Fruit fly (Drosophila melanogaster) whole organism, embryonic: ENCODE results near the gene Osi6.

Source experiments
- BEAF-32 ChIP-seq: fragments of 200-800 bp; sonication (Bioruptor generic); optimal IDR thresholded peaks from 3 replicates; lab custom pipeline; 2017; ENCODE audit warnings: missing biosample characterization, missing genetic modification characterization, mild to moderate bottlenecking, moderate library complexity, missing genetic modification reagents
- Bdp1 ChIP-seq: fragments of 200-800 bp; sonication (Bioruptor generic); optimal IDR thresholded peaks from 3 replicates; lab custom pipeline; 2016; ENCODE audit warnings: missing biosample characterization, missing genetic modification characterization
- BtbVII ChIP-seq: fragments of 200-800 bp; sonication (Bioruptor generic); optimal IDR thresholded peaks from 3 replicates; lab custom pipeline; 2017; ENCODE audit warnings: missing biosample characterization, mild to moderate bottlenecking, missing genetic modification characterization
- CG10274 ChIP-seq: fragments of 200-800 bp; sonication (Bioruptor generic); optimal IDR thresholded peaks from 3 replicates; lab custom pipeline; 2017; ENCODE audit warnings: missing biosample characterization, mild to moderate bottlenecking, missing genetic modification characterization
- CG10462 ChIP-seq: fragments of 200-800 bp; sonication (Bioruptor generic); optimal IDR thresholded peaks from 2 replicates; lab custom pipeline; 2016; ENCODE audit warnings: missing biosample characterization, missing genetic modification characterization
- CG11695 ChIP-seq: fragments of 200-800 bp; sonication (Bioruptor generic); IDR thresholded peaks from 3 replicates; pipeline ENCODE4 v1.3.6; 2022; ENCODE audit warnings: missing biosample characterization, missing genetic modification characterization
- CG12942 ChIP-seq: fragments of 200-800 bp; sonication (Bioruptor generic); optimal IDR thresholded peaks from 3 replicates; lab custom pipeline; 2016; ENCODE audit warnings: missing biosample characterization, missing genetic modification characterization
- CG15696 ChIP-seq: fragments of 200-800 bp; sonication (Bioruptor generic); optimal IDR thresholded peaks from 2 replicates; lab custom pipeline; 2019; ENCODE audit warnings: missing biosample characterization, mild to moderate bottlenecking, missing genetic modification characterization, moderate library complexity
- CG16779 ChIP-seq: fragments of 200-800 bp; sonication (Bioruptor generic); IDR thresholded peaks from 2 replicates; pipeline ENCODE4 v1.3.6; 2022; ENCODE audit warnings: missing biosample characterization, missing genetic modification characterization
- CG17912 ChIP-seq: fragments of 200-800 bp; sonication (Bioruptor generic); optimal IDR thresholded peaks from 2 replicates; lab custom pipeline; 2018; ENCODE audit warnings: missing biosample characterization, mild to moderate bottlenecking, missing genetic modification characterization
- CG18764 ChIP-seq: fragments of 200-800 bp; sonication (Bioruptor generic); optimal IDR thresholded peaks from 3 replicates; lab custom pipeline; 2016; ENCODE audit warnings: missing biosample characterization, missing genetic modification characterization
- CG2199 ChIP-seq: fragments of 200-800 bp; sonication (Bioruptor generic); IDR thresholded peaks from 3 replicates; pipeline ENCODE4 v1.3.6; 2022; ENCODE audit warnings: missing biosample characterization, missing genetic modification characterization
- CG34422 ChIP-seq: fragments of 200-800 bp; sonication (Bioruptor generic); IDR thresholded peaks from 3 replicates; pipeline ENCODE4 v1.3.6; 2022; ENCODE audit warnings: missing biosample characterization, missing genetic modification characterization
- CG3726 ChIP-seq: fragments of 200-800 bp; sonication (Bioruptor generic); IDR thresholded peaks from 3 replicates; pipeline ENCODE4, ENCODE4 v1.3.6; 2022; ENCODE audit warnings: missing biosample characterization, missing genetic modification characterization
- CG4730 ChIP-seq: fragments of 200-800 bp; sonication (Bioruptor generic); IDR thresholded peaks from 2 replicates; pipeline ENCODE4 v1.3.6; 2022; ENCODE audit warnings: missing biosample characterization, missing genetic modification characterization
- CG6654 ChIP-seq: fragments of 200-800 bp; sonication (Bioruptor generic); optimal IDR thresholded peaks from 2 replicates; lab custom pipeline; 2017; ENCODE audit warnings: missing biosample characterization, mild to moderate bottlenecking, missing genetic modification characterization
- CG8089 ChIP-seq: fragments of 200-800 bp; sonication (Bioruptor generic); optimal IDR thresholded peaks from 3 replicates; lab custom pipeline; 2016; ENCODE audit warnings: missing biosample characterization, missing genetic modification characterization
- CG8281 ChIP-seq: fragments of 200-800 bp; sonication (Bioruptor generic); optimal IDR thresholded peaks from 2 replicates; lab custom pipeline; 2018; ENCODE audit warnings: missing biosample characterization, mild to moderate bottlenecking, missing genetic modification characterization, moderate library complexity
- CG8290 ChIP-seq, 3 experiments: fragments of 200-800 bp; sonication (Bioruptor generic); optimal IDR thresholded peaks; 2 replicates each; lab custom pipeline; 2016 to 2019; ENCODE audit warnings: missing biosample characterization in 3 of 3, missing genetic modification characterization in 3 of 3, mild to moderate bottlenecking in 2 of 3, moderate library complexity in 1 of 3
- CG8478 ChIP-seq: fragments of >200 bp; optimal IDR thresholded peaks from 2 replicates; lab custom pipeline; 2018
- CG8765 ChIP-seq: fragments of 200-800 bp; sonication (Bioruptor generic); IDR thresholded peaks from 2 replicates; pipeline ENCODE4 v1.3.6; 2022; ENCODE audit warnings: missing biosample characterization, missing genetic modification characterization
- CG9876 ChIP-seq: fragments of 200-800 bp; sonication (Bioruptor generic); optimal IDR thresholded peaks from 2 replicates; lab custom pipeline; 2016; ENCODE audit warnings: missing biosample characterization, missing genetic modification characterization
- CG9932 ChIP-seq: fragments of 200-800 bp; sonication (Bioruptor generic); IDR thresholded peaks from 2 replicates; pipeline ENCODE4 v1.3.6; 2022; ENCODE audit warnings: missing biosample characterization, missing genetic modification characterization
- Camta ChIP-seq: fragments of 200-800 bp; sonication (Bioruptor generic); optimal IDR thresholded peaks from 2 replicates; lab custom pipeline; 2016; ENCODE audit warnings: missing biosample characterization, missing genetic modification characterization
- D19B ChIP-seq: fragments of 200-800 bp; sonication (Bioruptor generic); optimal IDR thresholded peaks from 2 replicates; lab custom pipeline; 2017; ENCODE audit warnings: missing biosample characterization, mild to moderate bottlenecking, missing genetic modification characterization
- Dad ChIP-seq: fragments of 200-800 bp; sonication (Bioruptor generic); optimal IDR thresholded peaks from 3 replicates; lab custom pipeline; 2016; ENCODE audit warnings: missing biosample characterization, missing genetic modification characterization
- Doc3 ChIP-seq: fragments of 200-800 bp; sonication (Bioruptor generic); IDR thresholded peaks from 3 replicates; pipeline ENCODE4 v1.3.6; 2022; ENCODE audit warnings: missing biosample characterization, missing genetic modification characterization; ENCODE audit not compliant: partially characterized antibody
- Eip74EF ChIP-seq, 2 experiments: fragments of 200-800 bp in 1 of 2; fragments of >200 bp in 1 of 2; sonication (Bioruptor generic) in 1 of 2; optimal IDR thresholded peaks; 2 replicates each; lab custom pipeline; 2017 to 2019; ENCODE audit warnings: missing biosample characterization in 2 of 2, missing genetic modification characterization in 2 of 2, mild to moderate bottlenecking in 1 of 2, moderate library complexity in 1 of 2
- HLH4C ChIP-seq: fragments of 200-800 bp; sonication (Bioruptor generic); IDR thresholded peaks from 3 replicates; pipeline ENCODE4 v1.3.6; 2022; ENCODE audit warnings: missing biosample characterization, missing genetic modification characterization; ENCODE audit not compliant: partially characterized antibody
- NK7.1 ChIP-seq: fragments of 200-800 bp; sonication (Bioruptor generic); optimal IDR thresholded peaks from 3 replicates; lab custom pipeline; 2016; ENCODE audit warnings: missing biosample characterization, missing genetic modification characterization
- NfI ChIP-seq: fragments of 200-800 bp; sonication (Bioruptor generic); optimal IDR thresholded peaks from 3 replicates; lab custom pipeline; 2018; ENCODE audit warnings: missing biosample characterization, mild to moderate bottlenecking, missing genetic modification characterization, moderate library complexity
- ap ChIP-seq: fragments of 200-800 bp; sonication (Bioruptor generic); IDR thresholded peaks from 2 replicates; pipeline ENCODE4 v1.3.6; 2022; ENCODE audit warnings: missing biosample characterization, missing genetic modification characterization
- ato ChIP-seq: fragments of 200-800 bp; sonication (Bioruptor generic); IDR thresholded peaks from 2 replicates; pipeline ENCODE4 v1.3.6; 2022; ENCODE audit warnings: missing biosample characterization, missing genetic modification characterization; ENCODE audit not compliant: partially characterized antibody
- bsh ChIP-seq, 2 experiments: fragments of 200-800 bp; sonication (Bioruptor generic); optimal IDR thresholded peaks; 2 replicates each; lab custom pipeline; 2017 to 2018; ENCODE audit warnings: mild to moderate bottlenecking in 2 of 2, missing biosample characterization in 2 of 2, missing genetic modification characterization in 2 of 2, moderate library complexity in 1 of 2
- cato ChIP-seq: fragments of 200-800 bp; sonication (Bioruptor generic); optimal IDR thresholded peaks from 2 replicates; lab custom pipeline; 2016; ENCODE audit warnings: missing biosample characterization, missing genetic modification characterization, borderline replicate concordance
- croc ChIP-seq: fragments of 200-800 bp; sonication (Bioruptor generic); conservative IDR thresholded peaks from 3 replicates; pipeline ENCODE4 v1.3.6; 2022; ENCODE audit warnings: missing biosample characterization, missing genetic modification characterization
- dimm ChIP-seq: fragments of 200-800 bp; sonication (Bioruptor generic); IDR thresholded peaks from 2 replicates; pipeline ENCODE4 v1.3.6; 2022; ENCODE audit warnings: missing biosample characterization, missing genetic modification characterization
- grn ChIP-seq: fragments of 200-800 bp; sonication (Bioruptor generic); optimal IDR thresholded peaks from 3 replicates; lab custom pipeline; 2017; ENCODE audit warnings: missing biosample characterization, missing genetic modification characterization
- gt ChIP-seq: fragments of 200-800 bp; sonication (Bioruptor generic); IDR thresholded peaks from 2 replicates; pipeline ENCODE4 v1.3.6; 2022; ENCODE audit warnings: missing biosample characterization, missing genetic modification characterization
- hb ChIP-seq: fragments of 200-800 bp; sonication (Bioruptor generic); IDR thresholded peaks from 3 replicates; pipeline ENCODE4 v1.3.6; 2022; ENCODE audit warnings: missing biosample characterization, missing genetic modification characterization; ENCODE audit not compliant: partially characterized antibody
- klu ChIP-seq: fragments of 200-800 bp; sonication (Bioruptor generic); IDR thresholded peaks from 2 replicates; pipeline ENCODE4 v1.3.6; 2022; ENCODE audit warnings: missing biosample characterization, missing genetic modification characterization
- mam ChIP-seq: fragments of 200-800 bp; sonication (Bioruptor generic); optimal IDR thresholded peaks from 3 replicates; lab custom pipeline; 2016; ENCODE audit warnings: missing biosample characterization, missing genetic modification characterization
- sd ChIP-seq: fragments of 200-800 bp; sonication (Bioruptor generic); optimal IDR thresholded peaks from 3 replicates; lab custom pipeline; 2018; ENCODE audit warnings: missing biosample characterization, mild to moderate bottlenecking, missing genetic modification characterization, moderate library complexity
- sisA ChIP-seq: fragments of 200-800 bp; sonication (Bioruptor generic); IDR thresholded peaks from 2 replicates; pipeline ENCODE4 v1.3.6; 2022; ENCODE audit warnings: missing biosample characterization, missing genetic modification characterization
- sob ChIP-seq: fragments of 200-800 bp; sonication (Bioruptor generic); IDR thresholded peaks from 2 replicates; pipeline ENCODE4 v1.3.6; 2022; ENCODE audit warnings: missing biosample characterization, missing genetic modification characterization
- sqz ChIP-seq: fragments of 200-800 bp; sonication (Bioruptor generic); optimal IDR thresholded peaks from 3 replicates; lab custom pipeline; 2018; ENCODE audit warnings: missing biosample characterization, mild to moderate bottlenecking, missing genetic modification characterization
- tll ChIP-seq, 2 experiments: fragments of 200-800 bp in 1 of 2; fragments of >200 bp in 1 of 2; sonication (Bioruptor generic) in 1 of 2; optimal IDR thresholded peaks; 2 replicates each; lab custom pipeline; 2017 to 2019; ENCODE audit warnings: missing biosample characterization in 2 of 2, missing genetic modification characterization in 2 of 2, mild to moderate bottlenecking in 1 of 2, moderate library complexity in 1 of 2
- vfl ChIP-seq: fragments of 200-800 bp; sonication (Bioruptor generic); optimal IDR thresholded peaks from 2 replicates; lab custom pipeline; 2016; ENCODE audit warnings: missing biosample characterization, missing genetic modification characterization
- yki ChIP-seq: fragments of >200 bp; optimal IDR thresholded peaks from 3 replicates; lab custom pipeline; 2018
- zf30C ChIP-seq: fragments of 200-800 bp; sonication (Bioruptor generic); optimal IDR thresholded peaks from 3 replicates; lab custom pipeline; 2018; ENCODE audit warnings: missing biosample characterization, mild to moderate bottlenecking, missing genetic modification characterization

Osi6 gene

DNA sequence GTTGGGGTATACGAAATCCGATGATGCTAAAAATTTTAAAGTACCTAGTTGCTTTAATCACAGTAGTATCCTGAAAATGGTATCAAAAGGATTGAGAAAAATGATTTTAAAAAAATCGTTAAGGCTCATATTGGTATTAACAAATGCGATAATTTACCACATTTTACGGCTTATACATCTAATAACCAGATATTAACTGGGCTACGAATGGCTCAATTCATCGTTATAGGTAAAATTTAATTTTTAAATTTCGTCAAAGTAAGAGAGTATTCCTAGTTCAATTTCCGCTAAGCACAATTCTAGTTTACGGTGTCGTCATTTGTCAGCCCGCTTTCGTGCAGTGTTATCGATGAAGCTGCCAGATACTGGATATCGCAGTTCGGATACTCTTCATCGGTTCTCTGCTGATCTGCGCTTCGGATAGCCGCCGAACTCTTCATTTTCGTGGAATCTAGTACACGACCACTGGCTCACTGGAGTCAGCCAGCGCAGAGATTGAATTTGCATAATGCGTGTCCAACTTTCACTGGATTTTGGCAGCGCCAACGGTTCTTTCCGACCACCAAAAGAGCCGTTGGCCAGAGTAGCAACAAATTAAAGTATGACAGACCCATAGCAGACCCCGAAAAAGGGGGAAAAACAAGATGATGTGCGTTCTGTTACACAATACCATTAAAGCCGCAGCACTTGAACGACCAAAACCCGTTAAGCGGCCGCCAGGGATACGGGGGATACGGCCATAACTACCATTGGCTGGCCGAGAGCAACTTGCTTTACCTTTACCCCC lies 5.3 kb upstream of the Osi6 start (continued):
- TF ChIP-seq tll (GFP tag; optimal IDR thresholded peaks at IDR 0.05; lab: Kevin White, UChicago) (no peak), ap (GFP tag; lab: Robert Waterston, UW) (no peak), CG12942 (no peak), CG15696 (no peak), hb (GFP tag; lab: Robert Waterston, UW) (no peak), CG18764 (GFP tag; lab: Kevin White, UChicago) (no peak), CG17912 (GFP tag; lab: Kevin White, UChicago) (no peak), dimm (GFP tag; lab: Robert Waterston, UW) (no peak), Bdp1 (GFP tag; lab: Kevin White, UChicago) (no peak), CG10274 (GFP tag; lab: Kevin White, UChicago) (no peak), CG10462 (GFP tag; lab: Kevin White, UChicago) (no peak), HLH4C (GFP tag; lab: Robert Waterston, UW) (no peak), CG8765 (GFP tag; lab: Robert Waterston, UW) (no peak), klu (GFP tag; lab: Robert Waterston, UW) (no peak), CG2199 (no peak), yki (lab: Kevin White, UChicago) (no peak), sob (GFP tag; lab: Robert Waterston, UW) (no peak), CG16779 (GFP tag; lab: Robert Waterston, UW) (no peak), CG8281 (tag; lab: Kevin White, UChicago) (no peak), CG11695 (GFP tag; lab: Robert Waterston, UW) (no peak), mam (GFP tag; lab: Kevin White, UChicago) (no peak), Doc3 (GFP tag; lab: Robert Waterston, UW) (no peak), CG6654 (GFP tag; lab: Kevin White, UChicago) (peak; percentile 24), NK7.1 (no peak), CG8089 (GFP tag; lab: Kevin White, UChicago) (no peak), CG4730 (GFP tag; lab: Robert Waterston, UW) (no peak), vfl (GFP tag; lab: Kevin White, UChicago) (no peak), BtbVII (GFP tag; lab: Kevin White, UChicago) (no peak), NfI (GFP tag; lab: Kevin White, UChicago) (no peak), CG9876 (GFP tag; lab: Kevin White, UChicago) (no peak), CG8478 (lab: Kevin White, UChicago) (no peak), Eip74EF (GFP tag; optimal IDR thresholded peaks at IDR 0.05; lab: Kevin White, UChicago) (no peak), CG34422 (GFP tag; lab: Robert Waterston, UW) (no peak), Dad (GFP tag; lab: Kevin White, UChicago) (no peak), ato (GFP tag; lab: Robert Waterston, UW) (no peak), CG8290 (GFP tag; optimal IDR thresholded peaks at IDR 0.05; lab: Kevin White, UChicago) (no peak), CG8290 (tag; optimal IDR thresholded peaks at IDR 0.05; lab: Kevin White, UChicago) (no peak), sd (tag; lab: Kevin White, UChicago) (no peak), CG9932 (GFP tag; lab: Robert Waterston, UW) (no peak), grn (GFP tag; lab: Kevin White, UChicago) (peak; percentile 22), sisA (GFP tag; lab: Robert Waterston, UW) (no peak), gt (GFP tag; lab: Robert Waterston, UW) (no peak), croc (no peak; the same call in 2 of the 3 replicates), bsh (GFP tag; optimal IDR thresholded peaks at IDR 0.05; lab: Kevin White, UChicago) (peak in 1 of 2 experiments; percentile 61), sqz (no peak), cato (no peak), D19B (GFP tag; lab: Kevin White, UChicago) (no peak), CG3726 (GFP tag; lab: Robert Waterston, UW) (no peak), zf30C (no peak), Camta (GFP tag; lab: Kevin White, UChicago) (no peak), BEAF-32 (GFP tag; lab: Kevin White, UChicago) (no peak)
